Fruit fly (Drosophila melanogaster) whole organism, wandering third instar larva: ENCODE data around the gene CG3662.

Experiments used
- HLH106 ChIP-seq: fragments of 200-800 bp; optimal IDR thresholded peaks from 3 replicates; lab custom pipeline; 2019; ENCODE audit warnings: missing biosample characterization, mild to moderate bottlenecking, missing genetic modification characterization, moderate library complexity
- Hnf4 ChIP-seq: fragments of 200-800 bp; sonication (Bioruptor generic); optimal IDR thresholded peaks from 2 replicates; lab custom pipeline; 2016; ENCODE audit warnings: missing biosample characterization, mild to moderate bottlenecking, missing genetic modification characterization
- dsf ChIP-seq: sonication (Bioruptor generic); optimal IDR thresholded peaks from 2 replicates; lab custom pipeline; 2016; ENCODE audit warnings: missing biosample characterization, missing genetic modification characterization, borderline replicate concordance
- usp ChIP-seq: fragments of >200 bp; optimal IDR thresholded peaks from 2 replicates; lab custom pipeline; 2017; ENCODE audit warnings: missing biosample characterization, missing genetic modification characterization

- TF ChIP-seq dsf (no peak), Hnf4 (GFP tag; lab: Kevin White, UChicago) (no peak), HLH106 (no peak), usp (GFP tag; lab: Kevin White, UChicago) (no peak)
These were observed 47.9 kb downstream of the CG3662 start for dm6 chr2L:868961-869360.
